Fruit fly (Drosophila melanogaster) whole organism, pupa: ENCODE data around the gene tws.

ENCODE experiments used
- CG10348 ChIP-seq: fragments of 200-800 bp; sonication (Bioruptor generic); IDR thresholded peaks from 2 replicates; pipeline ENCODE4 v1.3.6; 2022; ENCODE audit warnings: missing biosample characterization, missing genetic modification characterization
- CG12605 ChIP-seq: fragments of 200-800 bp; sonication (Bioruptor generic); IDR thresholded peaks from 2 replicates; pipeline ENCODE4 v1.3.6; 2022; ENCODE audit warnings: missing biosample characterization, missing genetic modification characterization
- CG13204 ChIP-seq: fragments of 200-800 bp; sonication (Bioruptor generic); optimal IDR thresholded peaks from 2 replicates; lab custom pipeline; 2018; ENCODE audit warnings: missing biosample characterization, mild to moderate bottlenecking, missing genetic modification characterization, moderate library complexity
- CG14655 ChIP-seq: fragments of 200-800 bp; sonication (Bioruptor generic); optimal IDR thresholded peaks from 3 replicates; lab custom pipeline; 2017; ENCODE audit warnings: mild to moderate bottlenecking, missing biosample characterization, missing genetic modification reagents, missing genetic modification characterization
- CG15710 ChIP-seq: fragments of 200-800 bp; sonication (Bioruptor generic); optimal IDR thresholded peaks from 2 replicates; lab custom pipeline; 2018; ENCODE audit warnings: missing biosample characterization, mild to moderate bottlenecking, missing genetic modification characterization, moderate library complexity
- CG17806 ChIP-seq: fragments of 200-800 bp; sonication (Bioruptor generic); optimal IDR thresholded peaks from 2 replicates; lab custom pipeline; 2018; ENCODE audit warnings: missing biosample characterization, mild to moderate bottlenecking, missing genetic modification characterization, moderate library complexity
- CG32121 ChIP-seq: fragments of 200-800 bp; sonication (Bioruptor generic); IDR thresholded peaks from 2 replicates; pipeline ENCODE4 v1.3.6; 2022; ENCODE audit warnings: missing biosample characterization, missing genetic modification characterization
- CG34367 ChIP-seq: fragments of 200-800 bp; sonication (Bioruptor generic); optimal IDR thresholded peaks from 2 replicates; lab custom pipeline; 2018; ENCODE audit warnings: missing biosample characterization, mild to moderate bottlenecking, missing genetic modification characterization
- CG4496 ChIP-seq: fragments of 200-800 bp; sonication (Bioruptor generic); IDR thresholded peaks from 3 replicates; pipeline ENCODE4 v1.3.6; 2022; ENCODE audit warnings: missing biosample characterization, missing genetic modification characterization
- CG8159 ChIP-seq: fragments of 200-800 bp; sonication (Bioruptor generic); optimal IDR thresholded peaks from 3 replicates; lab custom pipeline; 2018; ENCODE audit warnings: missing biosample characterization, mild to moderate bottlenecking, missing genetic modification characterization, moderate library complexity
- CG8301 ChIP-seq: fragments of 200-800 bp; sonication (Bioruptor generic); optimal IDR thresholded peaks from 2 replicates; lab custom pipeline; 2018; ENCODE audit warnings: missing biosample characterization, mild to moderate bottlenecking, missing genetic modification characterization
- CG9948 ChIP-seq: fragments of 200-800 bp; sonication (Bioruptor generic); optimal IDR thresholded peaks from 2 replicates; lab custom pipeline; 2018; ENCODE audit warnings: missing biosample characterization, mild to moderate bottlenecking, missing genetic modification characterization, moderate library complexity
- D1 ChIP-seq: fragments of 200-800 bp; sonication (Bioruptor generic); optimal IDR thresholded peaks from 2 replicates; lab custom pipeline; 2018; ENCODE audit warnings: missing biosample characterization, mild to moderate bottlenecking, missing genetic modification characterization, moderate library complexity
- EcR ChIP-seq: fragments of 200-800 bp; sonication (Bioruptor generic); optimal IDR thresholded peaks from 3 replicates; lab custom pipeline; 2019; ENCODE audit warnings: missing biosample characterization, missing genetic modification characterization, mild to moderate bottlenecking, moderate library complexity, missing genetic modification reagents
- Ets98B ChIP-seq: fragments of 200-800 bp; sonication (Bioruptor generic); IDR thresholded peaks from 2 replicates; pipeline ENCODE4 v1.3.6; 2022; ENCODE audit warnings: missing biosample characterization, missing genetic modification characterization
- Pif1A ChIP-seq: fragments of 200-800 bp; sonication (Bioruptor generic); optimal IDR thresholded peaks from 3 replicates; lab custom pipeline; 2016; ENCODE audit warnings: missing biosample characterization, missing genetic modification characterization
- Pif1B ChIP-seq: fragments of 200-800 bp; sonication (Bioruptor generic); optimal IDR thresholded peaks from 3 replicates; lab custom pipeline; 2016; ENCODE audit warnings: missing biosample characterization, missing genetic modification characterization
- Snoo ChIP-seq: fragments of 200-800 bp; sonication (Bioruptor generic); optimal IDR thresholded peaks from 3 replicates; lab custom pipeline; 2017; ENCODE audit warnings: missing biosample characterization, mild to moderate bottlenecking, missing genetic modification characterization, inconsistent platforms
- fd96Ca ChIP-seq: fragments of 200-800 bp; sonication (Bioruptor generic); IDR thresholded peaks from 3 replicates; pipeline ENCODE4 v1.3.6; 2022; ENCODE audit warnings: missing biosample characterization, missing genetic modification characterization
- gl ChIP-seq: fragments of 200-800 bp; sonication (Bioruptor generic); optimal IDR thresholded peaks from 2 replicates; lab custom pipeline; 2018; ENCODE audit warnings: missing biosample characterization, mild to moderate bottlenecking, missing genetic modification characterization
- rn ChIP-seq: fragments of 200-800 bp; sonication (Bioruptor generic); IDR thresholded peaks from 2 replicates; pipeline ENCODE4 v1.3.6; 2022; ENCODE audit warnings: missing biosample characterization, missing genetic modification characterization

The tws gene

DNA sequence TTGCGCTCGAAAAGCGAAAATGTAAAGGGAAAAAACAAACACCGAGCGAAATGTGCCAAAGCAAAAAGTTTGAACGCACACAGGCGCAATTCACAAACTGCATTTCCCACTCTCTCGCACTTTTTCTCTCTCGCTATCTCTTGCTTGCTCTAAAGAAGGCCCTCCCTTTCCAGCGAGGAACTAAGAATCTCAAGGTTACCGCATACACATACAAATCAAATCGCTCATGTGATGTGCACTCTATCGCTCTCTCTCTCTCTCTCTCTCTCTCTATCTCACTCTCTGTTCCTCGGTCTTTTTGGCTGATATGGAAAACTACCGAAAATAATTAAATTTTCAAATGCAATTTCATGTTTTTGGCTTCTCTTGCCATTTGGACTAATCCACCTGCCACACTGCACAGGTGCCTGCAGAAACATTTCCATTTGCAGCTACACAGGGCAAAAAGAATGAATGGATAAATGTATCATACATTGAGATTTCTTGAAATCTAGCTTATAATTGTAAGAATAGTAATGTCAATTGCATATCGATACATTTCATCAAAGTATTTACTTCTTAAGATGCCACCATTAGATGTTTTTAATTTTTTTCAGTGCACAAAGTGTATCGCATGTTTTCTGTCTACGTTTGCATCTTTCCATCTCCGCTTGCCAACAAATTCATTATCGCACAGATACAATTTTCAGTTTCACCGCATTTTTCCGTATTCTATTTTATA is 60.1 kb downstream of the tws start:
- TF ChIP-seq CG17806 (tag; lab: Kevin White, UChicago): peak; percentile 81
- TF ChIP-seq rn (GFP tag; lab: Robert Waterston, UW): peak; percentile 54; the same call in 1 of the 2 replicates
- TF ChIP-seq CG15710 (tag; lab: Kevin White, UChicago): peak; percentile 70
- TF ChIP-seq CG10348 (GFP tag; lab: Robert Waterston, UW): peak; percentile 57
- TF ChIP-seq EcR (GFP tag; lab: Kevin White, UChicago): peak; percentile 32
- TF ChIP-seq CG8301 (tag; lab: Kevin White, UChicago): peak; percentile 64
- peak; percentile 85 for TF ChIP-seq Ets98B (GFP tag; lab: Robert Waterston, UW)
- TF ChIP-seq CG32121 (GFP tag; lab: Robert Waterston, UW): peak; percentile 88
- peak; percentile 58 for TF ChIP-seq CG12605 (GFP tag; lab: Robert Waterston, UW)
- TF ChIP-seq D1: no peak
- peak; percentile 37 for TF ChIP-seq gl (tag; lab: Kevin White, UChicago)
- peak; percentile 87 for TF ChIP-seq CG4496 (GFP tag; lab: Robert Waterston, UW)
- peak; percentile 24 for TF ChIP-seq Snoo (tag; lab: Kevin White, UChicago)
- peak; percentile 78 for TF ChIP-seq CG34367 (tag; lab: Kevin White, UChicago)
- peak; percentile 29 for TF ChIP-seq Pif1B
- peak; percentile 66 for TF ChIP-seq Pif1A (GFP tag; lab: Kevin White, UChicago)
- TF ChIP-seq fd96Ca (GFP tag; lab: Robert Waterston, UW): no peak
- TF ChIP-seq CG14655: peak; percentile 54
- peak; percentile 71 for TF ChIP-seq CG8159 (tag; lab: Kevin White, UChicago)
- TF ChIP-seq CG13204: no peak
- TF ChIP-seq CG9948 (tag; lab: Kevin White, UChicago): peak; percentile 81
- TF ChIP-seq, all 21 proteins: peak for 18

DNA sequence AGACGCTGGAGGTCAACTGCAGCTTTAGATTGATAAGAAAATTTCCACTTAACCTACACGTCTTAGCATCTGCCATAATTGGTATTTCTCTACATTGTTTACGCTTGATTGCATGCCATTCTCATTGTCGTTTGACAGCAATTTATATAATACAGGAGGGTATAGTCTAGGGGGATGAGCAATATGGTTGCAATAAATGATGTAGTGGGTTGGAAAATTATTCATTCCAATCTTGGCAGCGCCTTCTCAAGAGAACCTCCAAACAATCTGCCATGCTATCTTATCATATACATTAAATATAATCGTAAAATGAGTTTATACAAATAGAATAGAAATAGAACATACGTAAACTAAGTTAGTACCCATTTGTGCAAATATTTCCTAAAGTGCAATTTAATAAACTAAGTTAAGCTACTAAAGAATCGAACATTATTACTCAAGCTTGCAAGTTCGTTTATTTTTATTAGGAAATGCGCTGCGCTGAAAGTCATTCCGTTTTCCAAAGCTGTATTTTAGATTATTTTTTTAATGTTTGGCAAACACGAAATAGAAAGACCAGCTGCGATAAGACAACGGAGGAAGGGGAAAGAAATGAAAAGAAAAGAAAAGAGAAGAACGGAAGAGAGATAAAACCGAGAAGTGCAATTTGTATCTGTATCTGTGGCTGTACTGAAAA is 61.0 kb downstream of the tws start:
- TF ChIP-seq CG15710 (tag; lab: Kevin White, UChicago): no peak
- TF ChIP-seq Ets98B (GFP tag; lab: Robert Waterston, UW): no peak
- TF ChIP-seq CG32121 (GFP tag; lab: Robert Waterston, UW): no peak
- no peak for TF ChIP-seq CG9948 (tag; lab: Kevin White, UChicago)
- TF ChIP-seq CG10348 (GFP tag; lab: Robert Waterston, UW): no peak
- TF ChIP-seq Pif1B: no peak
- no peak for TF ChIP-seq CG8301 (tag; lab: Kevin White, UChicago)
- no peak for TF ChIP-seq CG14655
- no peak for TF ChIP-seq CG34367 (tag; lab: Kevin White, UChicago)
- no peak for TF ChIP-seq Pif1A (GFP tag; lab: Kevin White, UChicago)
- no peak for TF ChIP-seq gl (tag; lab: Kevin White, UChicago)
- TF ChIP-seq CG13204: no peak
- TF ChIP-seq CG4496 (GFP tag; lab: Robert Waterston, UW): no peak
- TF ChIP-seq CG12605 (GFP tag; lab: Robert Waterston, UW): no peak
- TF ChIP-seq CG8159 (tag; lab: Kevin White, UChicago): no peak
- no peak for TF ChIP-seq Snoo (tag; lab: Kevin White, UChicago)
- TF ChIP-seq D1: no peak
- no peak for TF ChIP-seq rn (GFP tag; lab: Robert Waterston, UW)
- TF ChIP-seq fd96Ca (GFP tag; lab: Robert Waterston, UW): no peak
- no peak for TF ChIP-seq EcR (GFP tag; lab: Kevin White, UChicago)

dm6 chr3R:10076665-10077064 is 62.9 kb downstream of the tws start:
- TF ChIP-seq D1: peak; percentile 21
- no peak for TF ChIP-seq EcR (GFP tag; lab: Kevin White, UChicago)
- TF ChIP-seq, all 21 proteins: peak for 1
